Worm (Caenorhabditis elegans) whole organism, L1 larva: ENCODE results near the gene sli-1.

Experiments used
- fkh-8 ChIP-seq: sonication (generic microtip); optimal IDR thresholded peaks from 2 replicates; lab custom pipeline; 2016; ENCODE audit warnings: mild to moderate bottlenecking, missing genetic modification characterization, missing compliant biosample characterization
- mdl-1 ChIP-seq, 2 experiments: fragments of 150-350 bp; optimal IDR thresholded peaks; 2 replicates each; lab custom pipeline; 2014 to 2017; ENCODE audit warnings: missing biosample characterization in 2 of 2, missing genetic modification characterization in 2 of 2, inconsistent platforms in 1 of 2
- nhr-28 ChIP-seq: fragments of 150-350 bp; optimal IDR thresholded peaks from 2 replicates; lab custom pipeline; 2014; ENCODE audit warnings: missing biosample characterization, missing genetic modification characterization
- xbp-1 ChIP-seq: sonication (generic microtip); optimal IDR thresholded peaks from 2 replicates; lab custom pipeline; 2016; ENCODE audit warnings: missing genetic modification characterization, missing compliant biosample characterization
- ztf-11 ChIP-seq, 2 experiments: sonication (generic microtip); optimal IDR thresholded peaks; 2 replicates each; lab custom pipeline; 2016 to 2017; ENCODE audit warnings: missing genetic modification characterization in 2 of 2, missing biosample characterization in 1 of 2, missing compliant biosample characterization in 1 of 2

DNA sequence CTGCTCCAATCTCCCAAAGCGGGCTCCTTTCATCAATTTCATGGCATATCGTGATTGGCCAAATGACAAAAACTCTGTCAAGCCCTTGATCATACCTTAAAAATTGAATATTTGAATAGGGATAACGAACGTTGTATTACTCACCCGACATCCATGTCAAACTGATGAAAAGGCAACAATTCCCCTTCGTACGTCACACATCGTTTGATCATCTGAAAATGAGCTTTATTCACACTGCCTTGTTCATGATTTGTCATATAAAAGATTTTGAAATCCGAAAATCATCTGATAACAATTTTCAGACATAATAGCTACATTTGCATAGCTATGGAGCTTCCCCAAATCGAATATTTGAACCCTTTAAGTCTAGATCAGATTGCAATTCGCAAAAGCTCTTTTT is 19.3 kb downstream of the sli-1 start, which contains the start of gene M02A10.1:
- TF ChIP-seq fkh-8 (tag; lab: Kevin White, UChicago) = no peak
- no peak for TF ChIP-seq mdl-1 (tag; optimal IDR thresholded peaks at IDR 0.05; lab: Kevin White, UChicago)
- no peak for TF ChIP-seq nhr-28 (tag; lab: Kevin White, UChicago)
- TF ChIP-seq xbp-1 (tag; lab: Kevin White, UChicago) = no peak
- no peak for TF ChIP-seq ztf-11 (tag; optimal IDR thresholded peaks at IDR 0.05; lab: Kevin White, UChicago)
